Worm (Caenorhabditis elegans): ENCODE measurements around the gene F59A6.10.

Gene F59A6.10

DNA sequence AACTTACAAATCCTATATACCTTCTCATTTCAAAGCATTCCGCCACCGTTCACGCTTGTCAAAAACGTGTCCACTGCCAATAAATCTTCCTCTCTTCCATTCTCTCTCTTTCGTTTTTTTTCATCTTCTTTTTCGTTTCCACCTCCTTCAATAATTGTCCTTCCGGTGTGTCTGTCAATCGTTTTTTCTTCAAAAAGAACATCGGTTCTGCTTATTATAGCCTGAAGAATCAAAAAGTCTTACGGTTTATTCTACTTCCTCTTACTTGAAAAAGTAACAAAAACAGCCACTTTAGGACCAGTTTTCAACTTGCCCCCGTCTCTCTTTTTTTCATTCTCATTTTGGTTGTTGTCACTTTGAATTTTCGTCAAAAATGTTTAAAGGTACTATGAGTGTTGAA, 45.5 kb downstream of the F59A6.10 start:
- no peak for TF ChIP-seq flt-1 (GFP tag; IDR thresholded peaks at IDR 0.05)
- no peak for TF ChIP-seq ceh-36 (tag; optimal IDR thresholded peaks at IDR 0.05)
- no peak for TF ChIP-seq aly-1 (tag; optimal IDR thresholded peaks at IDR 0.05)
- no peak for TF ChIP-seq scrt-1 (GFP tag; IDR thresholded peaks at IDR 0.05)
- TF ChIP-seq tbx-11 (GFP tag; IDR thresholded peaks at IDR 0.05), result no peak
- TF ChIP-seq hmbx-1 (tag; optimal IDR thresholded peaks at IDR 0.05), result no peak
- TF ChIP-seq hnd-1 (tag; optimal IDR thresholded peaks at IDR 0.05), result no peak
- TF ChIP-seq ets-7 (tag; optimal IDR thresholded peaks at IDR 0.05), result no peak
- TF ChIP-seq hmg-4 (GFP tag; optimal IDR thresholded peaks at IDR 0.05), result no peak
- TF ChIP-seq tra-4 (tag; optimal IDR thresholded peaks at IDR 0.05), result no peak
- TF ChIP-seq ama-1 (optimal IDR thresholded peaks at IDR 0.05), result no peak
- TF ChIP-seq F13C5.2 (tag; optimal IDR thresholded peaks at IDR 0.05), result no peak
- no peak for TF ChIP-seq pes-1 (GFP tag; IDR thresholded peaks at IDR 0.05)
- TF ChIP-seq B0310.2 (tag; optimal IDR thresholded peaks at IDR 0.05), result no peak

DNA sequence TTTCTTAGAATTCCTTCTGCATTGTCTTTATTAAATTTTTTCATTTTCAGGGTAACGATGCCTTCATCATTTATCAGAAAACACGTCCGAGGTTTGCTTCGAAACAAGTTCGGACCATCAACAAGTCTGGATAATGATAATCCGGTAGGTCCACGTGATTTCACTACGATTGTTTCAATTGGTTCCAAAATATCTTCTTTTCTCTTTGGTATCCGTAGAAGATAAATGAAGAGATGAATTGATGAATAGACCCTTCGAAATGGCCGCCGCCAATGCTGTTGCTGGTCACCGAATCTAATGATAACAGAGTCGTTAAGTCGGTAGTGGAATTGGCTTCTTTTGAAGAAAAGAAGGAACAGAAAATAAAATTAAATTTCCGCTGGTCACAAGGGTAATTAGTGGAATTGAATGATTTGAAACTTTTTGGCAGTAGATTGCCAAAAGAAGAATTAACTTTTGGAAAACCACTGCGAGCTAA, 46.1 kb downstream of the F59A6.10 start, which contains the start of gene F33G12.6:
Gene F33G12.6 (plus strand): TSS at position 51 of the 478 bp plus-strand sequence.
- TF ChIP-seq tbx-37 (GFP tag; conservative IDR thresholded peaks at IDR 0.05) (no peak), hnd-1 (tag; optimal IDR thresholded peaks at IDR 0.05) (no peak)

DNA sequence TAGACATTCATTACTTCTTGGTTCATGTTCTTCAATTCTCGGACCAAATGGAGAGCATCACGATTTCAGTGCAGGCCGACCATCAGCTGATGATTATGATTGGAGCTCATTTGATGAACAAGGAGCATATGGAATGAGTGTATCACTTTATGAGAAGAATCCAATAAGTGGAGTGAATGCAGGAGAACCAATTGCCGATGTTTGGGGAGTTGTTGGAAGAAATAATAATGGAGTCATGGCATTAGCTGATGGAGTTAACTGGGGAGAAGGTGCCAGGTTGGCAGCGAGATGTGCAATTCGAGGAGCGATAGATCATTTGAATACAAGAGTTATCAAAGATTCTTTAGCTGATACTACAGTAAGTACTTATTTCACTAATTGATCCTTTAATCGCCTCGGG, 47.0 kb downstream of the F59A6.10 start:
- TF ChIP-seq ets-7 (tag; optimal IDR thresholded peaks at IDR 0.05), result no peak
- no peak for TF ChIP-seq hnd-1 (tag; optimal IDR thresholded peaks at IDR 0.05)
- no peak for TF ChIP-seq tbx-37 (GFP tag; conservative IDR thresholded peaks at IDR 0.05)
- TF ChIP-seq aly-1 (tag; optimal IDR thresholded peaks at IDR 0.05), result no peak
- TF ChIP-seq flt-1 (GFP tag; IDR thresholded peaks at IDR 0.05), result no peak
- no peak for TF ChIP-seq scrt-1 (GFP tag; IDR thresholded peaks at IDR 0.05)
- no peak for TF ChIP-seq hmbx-1 (tag; optimal IDR thresholded peaks at IDR 0.05)

Measured in whole organism, early embryonic.